Worm (Caenorhabditis elegans): ENCODE data around the gene slc-17.9.

Gene slc-17.9

ce11 chrX:9796063-9796462, 31.3 kb upstream of the slc-17.9 start:
- TF ChIP-seq ceh-43 (GFP tag; optimal IDR thresholded peaks at IDR 0.05) (no peak), ces-1 (GFP tag; optimal IDR thresholded peaks at IDR 0.05) (no peak), ceh-39 (tag; optimal IDR thresholded peaks at IDR 0.05) (no peak), elt-1 (tag; optimal IDR thresholded peaks at IDR 0.05; ENCODE audit: borderline replicate concordance, insufficient read depth) (no peak), nhr-2 (tag; optimal IDR thresholded peaks at IDR 0.05) (no peak), mls-2 (tag; optimal IDR thresholded peaks at IDR 0.05) (no peak), M03D4.4 (tag; optimal IDR thresholded peaks at IDR 0.05) (no peak), nhr-237 (tag; optimal IDR thresholded peaks at IDR 0.05) (no peak), drap-1 (GFP tag; optimal IDR thresholded peaks at IDR 0.05) (no peak), ham-2 (GFP tag; optimal IDR thresholded peaks at IDR 0.05) (no peak), zip-8 (tag; optimal IDR thresholded peaks at IDR 0.05) (no peak), mep-1 (tag; optimal IDR thresholded peaks at IDR 0.05) (no peak), nhr-12 (tag; optimal IDR thresholded peaks at IDR 0.05) (no peak), unc-120 (tag; optimal IDR thresholded peaks at IDR 0.05; ENCODE audit: poor library complexity, severe bottlenecking) (no peak), bed-3 (GFP tag; optimal IDR thresholded peaks at IDR 0.05) (no peak), unc-62 (GFP tag; optimal IDR thresholded peaks at IDR 0.05) (no peak), nhr-76 (tag; optimal IDR thresholded peaks at IDR 0.05) (no peak), nhr-28 (tag; optimal IDR thresholded peaks at IDR 0.05) (no peak), elt-3 (tag; optimal IDR thresholded peaks at IDR 0.05) (no peak), sptf-1 (tag; optimal IDR thresholded peaks at IDR 0.05) (no peak)

DNA sequence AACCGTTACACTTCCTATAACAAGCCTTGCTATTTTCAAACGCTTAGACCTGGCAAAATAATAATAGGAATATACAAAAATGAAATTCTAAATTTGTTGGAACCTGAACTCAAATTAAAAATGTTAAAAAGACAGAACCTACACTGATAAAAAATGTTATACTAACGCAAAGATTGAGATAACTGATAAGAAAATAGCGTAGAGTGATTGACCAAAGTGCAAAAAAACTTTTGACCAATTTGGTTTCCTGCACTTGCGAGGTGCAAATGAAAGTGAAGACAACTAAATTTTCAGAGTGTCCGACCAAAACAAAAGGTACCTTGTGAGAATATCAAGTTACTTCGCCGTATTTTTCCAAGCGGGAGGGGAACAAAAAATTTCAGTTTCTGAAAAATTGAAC, 30.9 kb upstream of the slc-17.9 start:
- TF ChIP-seq ztf-11 (tag; optimal IDR thresholded peaks at IDR 0.05) (no peak), zip-8 (tag; optimal IDR thresholded peaks at IDR 0.05) (no peak), unc-39 (tag; optimal IDR thresholded peaks at IDR 0.05) (no peak), flh-1 (GFP tag; optimal IDR thresholded peaks at IDR 0.05) (no peak), mab-5 (tag; optimal IDR thresholded peaks at IDR 0.05) (no peak), ces-1 (GFP tag; optimal IDR thresholded peaks at IDR 0.05) (no peak), sptf-1 (tag; optimal IDR thresholded peaks at IDR 0.05) (no peak), cnd-1 (tag; optimal IDR thresholded peaks at IDR 0.05) (no peak), sem-2 (GFP tag; optimal IDR thresholded peaks at IDR 0.05) (no peak), nhr-12 (tag; optimal IDR thresholded peaks at IDR 0.05) (no peak), snpc-4 (tag; optimal IDR thresholded peaks at IDR 0.05) (no peak), pha-4 (tag; optimal IDR thresholded peaks at IDR 0.05) (no peak), lin-13 (tag; optimal IDR thresholded peaks at IDR 0.05) (no peak), blmp-1 (tag; optimal IDR thresholded peaks at IDR 0.05) (no peak), nhr-2 (tag; optimal IDR thresholded peaks at IDR 0.05) (no peak), ceh-83 (GFP tag; optimal IDR thresholded peaks at IDR 0.05) (no peak), lin-32 (GFP tag; optimal IDR thresholded peaks at IDR 0.05) (no peak), tbx-8 (GFP tag; optimal IDR thresholded peaks at IDR 0.05) (no peak), drap-1 (GFP tag; optimal IDR thresholded peaks at IDR 0.05) (no peak), nhr-76 (tag; optimal IDR thresholded peaks at IDR 0.05) (no peak)

ce11 chrX:9794173-9794572, 29.5 kb upstream of the slc-17.9 start, which contains the start of gene F36G3.2:
Gene F36G3.2 (minus strand): TSS chrX:9794273.
- TF ChIP-seq ham-2 (GFP tag; optimal IDR thresholded peaks at IDR 0.05), result no peak

ce11 chrX:9789110-9789509, 24.4 kb upstream of the slc-17.9 start, which contains the start of gene F36G3.1:
Gene F36G3.1 (minus strand): TSS chrX:9789210.
- TF ChIP-seq tbx-8 (GFP tag; optimal IDR thresholded peaks at IDR 0.05), result no peak
- no peak for TF ChIP-seq lin-32 (GFP tag; optimal IDR thresholded peaks at IDR 0.05)
- TF ChIP-seq cnd-1 (tag; optimal IDR thresholded peaks at IDR 0.05), result no peak
- TF ChIP-seq unc-39 (tag; optimal IDR thresholded peaks at IDR 0.05), result no peak
- TF ChIP-seq mep-1 (tag; optimal IDR thresholded peaks at IDR 0.05), result no peak
- no peak for TF ChIP-seq nhr-28 (tag; optimal IDR thresholded peaks at IDR 0.05)
- no peak for TF ChIP-seq sptf-1 (tag; optimal IDR thresholded peaks at IDR 0.05)
- no peak for TF ChIP-seq hlh-1 (tag; optimal IDR thresholded peaks at IDR 0.05)
- no peak for TF ChIP-seq ceh-43 (GFP tag; optimal IDR thresholded peaks at IDR 0.05)
- TF ChIP-seq unc-120 (tag; optimal IDR thresholded peaks at IDR 0.05; ENCODE audit: poor library complexity, severe bottlenecking), result no peak
- TF ChIP-seq sem-2 (GFP tag; optimal IDR thresholded peaks at IDR 0.05), result no peak
- no peak for TF ChIP-seq nhr-2 (tag; optimal IDR thresholded peaks at IDR 0.05)
- TF ChIP-seq unc-62 (GFP tag; optimal IDR thresholded peaks at IDR 0.05), result no peak
- no peak for TF ChIP-seq snpc-4 (tag; optimal IDR thresholded peaks at IDR 0.05)
- TF ChIP-seq zip-8 (tag; optimal IDR thresholded peaks at IDR 0.05), result no peak
